Worm (Caenorhabditis elegans): ENCODE data around the gene egl-27.

DNA sequence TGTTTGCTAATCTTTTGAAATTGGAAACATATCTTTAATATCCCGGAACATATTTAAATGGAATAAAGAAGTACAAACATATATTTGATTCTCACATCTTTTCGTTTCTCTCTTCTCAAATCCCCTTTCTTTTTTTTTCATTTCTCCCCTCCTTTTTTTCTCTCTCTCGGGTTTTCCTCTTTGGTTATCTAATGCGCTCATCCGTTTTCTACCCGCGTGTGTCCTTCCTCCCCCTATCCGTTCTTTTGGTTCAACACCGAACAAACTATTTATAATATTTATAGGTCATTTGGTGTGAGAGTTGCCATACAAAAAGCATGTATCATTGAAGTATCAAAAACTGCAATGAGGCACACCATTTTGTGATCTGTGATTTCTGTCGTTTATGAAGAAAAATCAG lies 10.9 kb upstream of the egl-27 start:
- TF ChIP-seq skn-1 (tag; optimal IDR thresholded peaks at IDR 0.05) (no peak), rbr-2 (tag; optimal IDR thresholded peaks at IDR 0.05) (no peak), ceh-62 (tag; optimal IDR thresholded peaks at IDR 0.05) (no peak), egl-43 (GFP tag; IDR thresholded peaks at IDR 0.05) (no peak), nhr-41 (GFP tag; IDR thresholded peaks at IDR 0.05) (no peak), lin-39 (tag; optimal IDR thresholded peaks at IDR 0.05) (no peak)

All from whole organism, L4 larva.